Worm (Caenorhabditis elegans) whole organism, L4 larva: Measurements from ENCODE around the gene srh-237.

Experiments used
- ZK337.2 ChIP-seq: fragments of 200-800 bp; sonication (Bioruptor generic); IDR thresholded peaks from 2 replicates; pipeline ENCODE4 v1.3.6; 2022; ENCODE audit warnings: missing genetic modification reagents, missing genetic modification characterization, missing compliant biosample characterization
- dpl-1 ChIP-seq: fragments of 150-350 bp; optimal IDR thresholded peaks from 2 replicates; lab custom pipeline; 2014; ENCODE audit warnings: missing biosample characterization, missing genetic modification reagents, missing genetic modification characterization
- lir-3 ChIP-seq: sonication (generic microtip); optimal IDR thresholded peaks from 2 replicates; lab custom pipeline; 2016; ENCODE audit warnings: mild to moderate bottlenecking, missing genetic modification characterization, missing compliant biosample characterization
- mxl-2 ChIP-seq: fragments of 200-800 bp; sonication (Bioruptor generic); conservative IDR thresholded peaks from 2 replicates; pipeline ENCODE4 v1.3.6; 2022; ENCODE audit warnings: missing genetic modification reagents, missing genetic modification characterization, missing compliant biosample characterization
- nhr-25 ChIP-seq: sonication (generic microtip); optimal IDR thresholded peaks from 2 replicates; lab custom pipeline; 2017; ENCODE audit warnings: missing genetic modification characterization, mild to moderate bottlenecking, missing compliant biosample characterization, antibody characterized with exemption, moderate library complexity, borderline replicate concordance; ENCODE audit not compliant: insufficient read depth
- nhr-48 ChIP-seq: sonication (generic microtip); optimal IDR thresholded peaks from 2 replicates; lab custom pipeline; 2016; ENCODE audit warnings: mild to moderate bottlenecking, missing genetic modification characterization, missing compliant biosample characterization
- zip-11 ChIP-seq: fragments of 200-800 bp; sonication (Bioruptor generic); IDR thresholded peaks from 2 replicates; pipeline ENCODE4 v1.3.6; 2022; ENCODE audit warnings: missing genetic modification characterization, missing compliant biosample characterization

Gene srh-237

ce11 chrV:17108310-17108709 is 18.1 kb downstream of the srh-237 start, which contains the start of gene ZK218.11:
ZK218.11 (minus strand) TSS chrV:17108410.
- no peak for TF ChIP-seq ZK337.2
- no peak for TF ChIP-seq nhr-25 (tag; lab: Kevin White, UChicago)
- TF ChIP-seq mxl-2 (GFP tag; lab: Robert Waterston, UW): no peak
- no peak for TF ChIP-seq dpl-1 (GFP tag; lab: Kevin White, UChicago)
- TF ChIP-seq lir-3 (tag; lab: Kevin White, UChicago): no peak
- no peak for TF ChIP-seq zip-11 (GFP tag; lab: Robert Waterston, UW)
- TF ChIP-seq nhr-48 (tag; lab: Kevin White, UChicago): no peak
